Worm (Caenorhabditis elegans) whole organism, L1 larva: ENCODE results near the gene C18E9.7.

Experiments
- ceh-82 ChIP-seq, 3 experiments: fragments of 150-350 bp in 1 of 3; sonication (generic microtip) in 2 of 3; optimal IDR thresholded peaks; 2 replicates each; lab custom pipeline; 2014 to 2017; ENCODE audit warnings: missing biosample characterization in 3 of 3, missing genetic modification characterization in 3 of 3
- lin-13 ChIP-seq: fragments of 150-350 bp; optimal IDR thresholded peaks from 2 replicates; lab custom pipeline; 2014; ENCODE audit warnings: missing biosample characterization, missing genetic modification reagents, missing genetic modification characterization
- nhr-11 ChIP-seq: fragments of 150-350 bp; optimal IDR thresholded peaks from 2 replicates; lab custom pipeline; 2014; ENCODE audit warnings: missing biosample characterization, missing genetic modification characterization
- nhr-12 ChIP-seq: sonication (generic microtip); optimal IDR thresholded peaks from 2 replicates; lab custom pipeline; 2017; ENCODE audit warnings: missing biosample characterization, missing genetic modification characterization
- nhr-237 ChIP-seq: fragments of 150-350 bp; optimal IDR thresholded peaks from 2 replicates; lab custom pipeline; 2014; ENCODE audit warnings: missing biosample characterization, missing genetic modification characterization
- zag-1 ChIP-seq: fragments of 150-350 bp; optimal IDR thresholded peaks from 2 replicates; lab custom pipeline; 2014; ENCODE audit warnings: missing biosample characterization, missing genetic modification characterization

DNA sequence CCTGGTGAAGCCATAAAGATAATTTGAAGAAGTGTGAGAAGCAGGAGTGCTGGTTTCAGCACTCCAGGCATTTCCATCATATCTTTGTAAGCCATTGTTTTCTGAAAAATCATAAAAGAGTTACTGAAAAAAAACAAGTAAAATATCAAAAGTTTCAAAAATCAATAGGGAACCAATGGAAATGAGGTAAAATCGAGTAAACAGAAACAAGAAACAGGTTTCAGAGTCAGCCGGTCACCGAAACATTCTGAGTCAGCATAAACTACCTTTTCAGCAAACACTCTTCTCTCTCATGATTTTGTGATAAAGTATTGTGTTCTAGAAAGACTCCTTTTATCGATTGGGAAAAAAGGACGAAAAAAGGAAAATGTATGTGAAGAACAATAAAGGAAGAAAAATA lies 6.9 kb upstream of the C18E9.7 start, which contains the start of gene C18E9.9:
- TF ChIP-seq lin-13 (GFP tag; lab: Kevin White, UChicago), result no peak
- no peak for TF ChIP-seq nhr-237 (tag; lab: Kevin White, UChicago)
- no peak for TF ChIP-seq nhr-12 (tag; lab: Kevin White, UChicago)
- TF ChIP-seq zag-1 (tag; lab: Kevin White, UChicago), result no peak
- no peak for TF ChIP-seq nhr-11
- TF ChIP-seq ceh-82 (tag; optimal IDR thresholded peaks at IDR 0.05; lab: Kevin White, UChicago), result no peak
